Worm (Caenorhabditis elegans) whole organism, L3 larva: ENCODE results near the gene Y49F6B.12.
A peak's percentile ranks its signal among the peaks of the same experiment; 100 is the strongest.
"Not testable (repeated sequence)": the region's sequence is repeated elsewhere in the genome, so short reads cannot be mapped to it uniquely, and the experiment has no call there.

ENCODE experiments used
- R02D3.7 ChIP-seq: fragments of 150-350 bp; optimal IDR thresholded peaks from 2 replicates; lab custom pipeline; 2014; ENCODE audit warnings: missing biosample characterization, missing genetic modification characterization
- ZK546.5 ChIP-seq: sonication (generic microtip); optimal IDR thresholded peaks from 2 replicates; lab custom pipeline; 2017; ENCODE audit warnings: missing biosample characterization, missing genetic modification characterization
- aly-2 ChIP-seq: fragments of 150-350 bp; optimal IDR thresholded peaks from 2 replicates; lab custom pipeline; 2014; ENCODE audit warnings: missing biosample characterization, missing genetic modification characterization
- daf-12 ChIP-seq: fragments of 150-350 bp; optimal IDR thresholded peaks from 2 replicates; lab custom pipeline; 2014; ENCODE audit warnings: missing biosample characterization, missing genetic modification reagents, missing genetic modification characterization
- egl-27 ChIP-seq: sonication (generic microtip); optimal IDR thresholded peaks from 4 replicates; lab custom pipeline; 2017; ENCODE audit warnings: missing biosample characterization, missing genetic modification reagents, missing genetic modification characterization
- egl-5 ChIP-seq: fragments of 150-350 bp; optimal IDR thresholded peaks from 2 replicates; lab custom pipeline; 2017; ENCODE audit warnings: missing biosample characterization, missing genetic modification reagents, missing genetic modification characterization, inconsistent platforms
- elt-1 ChIP-seq: fragments of 150-350 bp; optimal IDR thresholded peaks from 2 replicates; lab custom pipeline; 2014; ENCODE audit warnings: missing biosample characterization, missing genetic modification characterization
- elt-2 ChIP-seq: sonication (generic microtip); optimal IDR thresholded peaks from 2 replicates; lab custom pipeline; 2016; ENCODE audit warnings: missing genetic modification reagents, mild to moderate bottlenecking, missing genetic modification characterization, missing compliant biosample characterization
- elt-3 ChIP-seq, 3 experiments: fragments of 150-350 bp in 1 of 3; sonication (generic microtip) in 2 of 3; optimal IDR thresholded peaks; 2 replicates in 2 of 3; 4 replicates in 1 of 3; lab custom pipeline; 2014 to 2017; ENCODE audit warnings: missing biosample characterization in 3 of 3, missing genetic modification characterization in 3 of 3
- eor-1 ChIP-seq, 2 experiments: fragments of 150-350 bp; optimal IDR thresholded peaks; 2 replicates each; lab custom pipeline; 2014 to 2018; ENCODE audit warnings: missing biosample characterization in 2 of 2, missing genetic modification characterization in 2 of 2
- fkh-10 ChIP-seq: sonication (generic microtip); optimal IDR thresholded peaks from 2 replicates; lab custom pipeline; 2017; ENCODE audit warnings: missing biosample characterization, missing genetic modification reagents, missing genetic modification characterization
- fkh-2 ChIP-seq: fragments of 150-350 bp; optimal IDR thresholded peaks from 2 replicates; lab custom pipeline; 2014; ENCODE audit warnings: missing biosample characterization, missing genetic modification reagents, missing genetic modification characterization
- fos-1 ChIP-seq: fragments of 150-350 bp; optimal IDR thresholded peaks from 2 replicates; lab custom pipeline; 2014; ENCODE audit warnings: missing biosample characterization, missing genetic modification characterization
- lin-15B ChIP-seq: fragments of 150-350 bp; optimal IDR thresholded peaks from 2 replicates; lab custom pipeline; 2014; ENCODE audit warnings: missing biosample characterization, missing genetic modification characterization
- lin-39 ChIP-seq: fragments of 150-350 bp; optimal IDR thresholded peaks from 2 replicates; lab custom pipeline; 2018; ENCODE audit warnings: missing biosample characterization, missing genetic modification reagents, missing genetic modification characterization
- lsy-12 ChIP-seq: sonication (generic microtip); optimal IDR thresholded peaks from 2 replicates; lab custom pipeline; 2016; ENCODE audit warnings: mild to moderate bottlenecking, missing genetic modification characterization, missing compliant biosample characterization
- mml-1 ChIP-seq: fragments of 150-350 bp; sonication (generic microtip); optimal IDR thresholded peaks from 3 replicates; lab custom pipeline; 2014; ENCODE audit warnings: missing biosample characterization, missing genetic modification characterization
- nfya-1 ChIP-seq: sonication (generic microtip); optimal IDR thresholded peaks from 2 replicates; lab custom pipeline; 2017; ENCODE audit warnings: missing genetic modification characterization, mild to moderate bottlenecking, missing compliant biosample characterization, antibody characterized with exemption, moderate library complexity; ENCODE audit not compliant: insufficient read depth
- nhr-12 ChIP-seq: fragments of 150-350 bp; optimal IDR thresholded peaks from 2 replicates; lab custom pipeline; 2014; ENCODE audit warnings: missing biosample characterization, missing genetic modification characterization
- nhr-23 ChIP-seq: fragments of 150-350 bp; optimal IDR thresholded peaks from 2 replicates; lab custom pipeline; 2014; ENCODE audit warnings: missing biosample characterization, missing genetic modification reagents, missing genetic modification characterization
- nhr-237 ChIP-seq: fragments of 150-350 bp; optimal IDR thresholded peaks from 2 replicates; lab custom pipeline; 2014; ENCODE audit warnings: missing biosample characterization, missing genetic modification characterization
- nhr-25 ChIP-seq: sonication (generic microtip); optimal IDR thresholded peaks from 2 replicates; lab custom pipeline; 2017; ENCODE audit warnings: missing biosample characterization, missing genetic modification characterization
- nhr-67 ChIP-seq: fragments of 150-350 bp; optimal IDR thresholded peaks from 2 replicates; lab custom pipeline; 2014; ENCODE audit warnings: missing biosample characterization, missing genetic modification characterization
- nhr-77 ChIP-seq: fragments of 150-350 bp; optimal IDR thresholded peaks from 2 replicates; lab custom pipeline; 2014; ENCODE audit warnings: missing biosample characterization, missing genetic modification characterization
- pha-4 ChIP-seq: fragments of 150-350 bp; optimal IDR thresholded peaks from 2 replicates; lab custom pipeline; 2014; ENCODE audit warnings: missing biosample characterization, missing genetic modification reagents, missing genetic modification characterization
- pqm-1 ChIP-seq: fragments of 150-350 bp; optimal IDR thresholded peaks from 2 replicates; lab custom pipeline; 2017; ENCODE audit warnings: missing biosample characterization, missing genetic modification characterization, inconsistent platforms
- sea-2 ChIP-seq: fragments of 150-350 bp; sonication (generic microtip); optimal IDR thresholded peaks from 4 replicates; lab custom pipeline; 2014; ENCODE audit warnings: missing biosample characterization, missing genetic modification reagents, missing genetic modification characterization
- skn-1 ChIP-seq: fragments of 150-350 bp; optimal IDR thresholded peaks from 2 replicates; lab custom pipeline; 2014; ENCODE audit warnings: missing biosample characterization, missing genetic modification characterization
- snpc-4 ChIP-seq: fragments of 150-350 bp; optimal IDR thresholded peaks from 2 replicates; lab custom pipeline; 2014; ENCODE audit warnings: missing biosample characterization, missing genetic modification characterization
- tbx-2 ChIP-seq: sonication (generic microtip); optimal IDR thresholded peaks from 2 replicates; lab custom pipeline; 2016; ENCODE audit warnings: mild to moderate bottlenecking, missing genetic modification characterization, missing compliant biosample characterization
- unc-39 ChIP-seq: sonication (generic microtip); optimal IDR thresholded peaks from 4 replicates; lab custom pipeline; 2017; ENCODE audit warnings: missing biosample characterization, missing genetic modification characterization
- unc-62 ChIP-seq: fragments of 150-350 bp; sonication (generic microtip); optimal IDR thresholded peaks from 4 replicates; lab custom pipeline; 2014; ENCODE audit warnings: missing biosample characterization, missing genetic modification reagents, missing genetic modification characterization
- zag-1 ChIP-seq: fragments of 150-350 bp; optimal IDR thresholded peaks from 2 replicates; lab custom pipeline; 2014; ENCODE audit warnings: missing biosample characterization, missing genetic modification characterization
- ztf-11 ChIP-seq: fragments of 150-350 bp; optimal IDR thresholded peaks from 2 replicates; lab custom pipeline; 2014; ENCODE audit warnings: missing biosample characterization, missing genetic modification characterization
- ztf-4 ChIP-seq: fragments of 150-350 bp; optimal IDR thresholded peaks from 2 replicates; lab custom pipeline; 2014; ENCODE audit warnings: missing biosample characterization, missing genetic modification characterization

Y49F6B.12 gene

DNA sequence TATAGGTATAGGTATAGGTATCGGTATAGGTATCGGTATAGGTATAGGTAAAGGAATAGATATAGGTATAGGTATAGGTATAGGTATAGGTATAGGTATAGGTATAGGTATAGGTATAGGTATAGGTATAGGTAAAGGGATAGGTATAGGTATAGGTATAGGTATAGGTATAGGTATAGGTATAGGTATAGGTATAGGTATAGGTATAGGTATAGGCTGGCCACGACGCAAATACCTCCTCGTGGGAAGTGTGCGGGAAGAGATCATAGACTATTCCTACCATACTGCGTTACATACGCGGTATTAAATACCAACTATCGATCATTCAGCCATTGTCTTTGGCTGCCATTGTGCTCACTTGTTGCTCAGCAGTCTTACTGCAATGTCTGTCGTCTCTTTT, 18.6 kb upstream of the Y49F6B.12 start, which contains the start of gene fbxb-112:
TSS of gene fbxb-112 (plus strand) at position 301 of the 400 bp plus-strand sequence.
- TF ChIP-seq nhr-77, egl-5, nhr-12 (tag; lab: Kevin White, UChicago): not testable (repeated sequence)

DNA sequence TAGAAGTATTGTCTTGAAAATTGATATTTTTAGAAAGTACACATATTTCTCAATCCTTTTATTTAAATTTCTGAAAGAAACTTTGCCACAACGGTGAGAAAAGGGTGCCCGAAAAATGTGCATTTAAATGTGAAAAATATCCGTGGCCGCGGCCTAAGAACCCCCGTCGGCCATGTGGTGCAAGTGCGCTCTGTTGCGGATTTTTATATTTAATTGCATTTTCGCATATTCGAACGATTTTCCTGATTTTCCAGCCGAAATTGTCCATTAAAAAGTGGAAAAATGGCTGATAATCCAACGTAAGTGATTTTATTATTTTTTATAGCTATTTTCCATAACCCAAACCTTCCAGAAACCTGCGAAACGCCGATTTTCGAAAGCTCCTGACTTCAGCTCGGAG, 10.0 kb upstream of the Y49F6B.12 start, which contains the start of gene smu-2:
TSS of gene smu-2 (plus strand) at position 178 of the 400 bp plus-strand sequence.
- TF ChIP-seq eor-1 (tag; optimal IDR thresholded peaks at IDR 0.05; lab: Kevin White, UChicago) = no peak
- TF ChIP-seq elt-3 (tag; optimal IDR thresholded peaks at IDR 0.05; lab: Kevin White, UChicago) = no peak
- no peak for TF ChIP-seq mml-1 (tag; lab: Kevin White, UChicago)
- TF ChIP-seq lin-39 = peak; percentile 59
- TF ChIP-seq R02D3.7 (tag; lab: Kevin White, UChicago) = peak; percentile 1
- peak; percentile 20 for TF ChIP-seq nhr-25 (tag; lab: Kevin White, UChicago)
- peak; percentile 17 for TF ChIP-seq nhr-23 (tag; lab: Kevin White, UChicago)
- TF ChIP-seq pha-4 (tag; lab: Kevin White, UChicago) = no peak
- peak; percentile 11 for TF ChIP-seq elt-2 (tag; lab: Kevin White, UChicago)
- TF ChIP-seq nhr-67 (tag; lab: Kevin White, UChicago) = no peak
- TF ChIP-seq zag-1 (tag; lab: Kevin White, UChicago) = no peak
- peak; percentile 91 for TF ChIP-seq lin-15B
- TF ChIP-seq ztf-4 (tag; lab: Kevin White, UChicago) = no peak
- no peak for TF ChIP-seq unc-39 (tag; lab: Kevin White, UChicago)
- TF ChIP-seq daf-12 (tag; lab: Kevin White, UChicago) = no peak
- no peak for TF ChIP-seq skn-1 (tag; lab: Kevin White, UChicago)
- no peak for TF ChIP-seq unc-62 (GFP tag; lab: Kevin White, UChicago)
- TF ChIP-seq fkh-10 (GFP tag; lab: Kevin White, UChicago) = peak; percentile 17
- TF ChIP-seq egl-5 (tag; lab: Kevin White, UChicago) = peak; percentile 69
- no peak for TF ChIP-seq nhr-237 (tag; lab: Kevin White, UChicago)
- TF ChIP-seq tbx-2 (tag; lab: Kevin White, UChicago) = no peak
- peak; percentile 55 for TF ChIP-seq snpc-4 (tag; lab: Kevin White, UChicago)
- TF ChIP-seq fos-1 (tag; lab: Kevin White, UChicago) = no peak
- TF ChIP-seq nfya-1 (tag; lab: Kevin White, UChicago) = peak; percentile 55

DNA sequence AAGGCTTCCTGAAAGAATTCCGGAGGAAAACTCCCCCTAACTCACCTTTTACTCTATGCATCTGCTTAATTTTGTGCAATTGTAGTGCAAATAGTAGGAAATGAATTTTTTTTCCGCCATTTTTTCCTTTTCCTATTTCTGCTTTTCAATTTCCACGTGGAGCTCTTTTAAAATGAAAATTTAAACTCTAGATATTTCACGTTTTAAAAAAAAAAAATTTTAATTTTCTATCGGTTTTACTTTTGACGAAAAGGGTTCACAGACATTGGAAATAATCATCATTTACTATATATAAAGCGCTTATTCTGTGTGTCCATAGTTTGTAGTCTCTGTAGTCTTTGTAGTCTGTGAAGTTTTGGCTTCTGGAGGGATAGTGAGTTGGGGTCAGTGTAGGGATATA, 9.4 kb upstream of the Y49F6B.12 start, which contains the start of gene Y49F6B.8:
TSS of gene Y49F6B.8 (minus strand) at position 101 of the 400 bp plus-strand sequence.
- TF ChIP-seq fkh-2 (tag; lab: Kevin White, UChicago) = no peak
- no peak for TF ChIP-seq lin-39
- TF ChIP-seq egl-27 (tag; lab: Kevin White, UChicago) = no peak
- TF ChIP-seq aly-2 (tag; lab: Kevin White, UChicago) = no peak
- no peak for TF ChIP-seq lin-15B
- no peak for TF ChIP-seq elt-3 (tag; optimal IDR thresholded peaks at IDR 0.05; lab: Kevin White, UChicago)
- no peak for TF ChIP-seq unc-62 (GFP tag; lab: Kevin White, UChicago)
- TF ChIP-seq elt-1 = no peak
- TF ChIP-seq nfya-1 (tag; lab: Kevin White, UChicago) = no peak
- no peak for TF ChIP-seq pqm-1
- TF ChIP-seq ztf-11 (tag; lab: Kevin White, UChicago) = no peak
- no peak for TF ChIP-seq lsy-12
- TF ChIP-seq nhr-25 (tag; lab: Kevin White, UChicago) = no peak
- no peak for TF ChIP-seq ztf-4 (tag; lab: Kevin White, UChicago)
- TF ChIP-seq unc-39 (tag; lab: Kevin White, UChicago) = no peak
- TF ChIP-seq ZK546.5 (tag; lab: Kevin White, UChicago) = no peak
- TF ChIP-seq sea-2 (GFP tag; lab: Kevin White, UChicago) = no peak
- TF ChIP-seq snpc-4 (tag; lab: Kevin White, UChicago) = no peak
- TF ChIP-seq nhr-237 (tag; lab: Kevin White, UChicago) = no peak
- TF ChIP-seq, all 47 proteins: peak for 0

DNA sequence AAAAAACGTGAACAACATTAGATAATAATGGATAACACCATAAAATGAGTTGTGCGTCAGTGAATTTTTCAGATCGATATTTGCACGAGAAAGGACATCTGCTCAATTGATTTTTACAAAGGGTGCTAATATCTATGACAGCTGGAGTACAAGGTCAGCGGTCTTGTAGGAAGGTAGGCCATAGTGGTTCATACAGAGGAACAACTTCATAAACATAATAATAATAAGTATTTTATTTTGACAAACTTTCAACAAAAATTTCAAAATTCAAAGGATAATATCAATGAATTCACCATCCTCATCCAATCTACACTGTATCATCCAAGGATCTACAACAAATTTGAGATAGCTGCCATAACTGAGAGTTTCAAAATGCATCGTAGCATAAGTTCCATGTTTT, 5.0 kb upstream of the Y49F6B.12 start, which contains the start of gene fbxb-104:
TSS of gene fbxb-104 (minus strand) at position 101 of the 400 bp plus-strand sequence.
- TF ChIP-seq lin-39 (no peak), nhr-237 (tag; lab: Kevin White, UChicago) (no peak)
